Worm (Caenorhabditis elegans): Measurements from ENCODE around the gene C18E9.5.

C18E9.5 gene

DNA sequence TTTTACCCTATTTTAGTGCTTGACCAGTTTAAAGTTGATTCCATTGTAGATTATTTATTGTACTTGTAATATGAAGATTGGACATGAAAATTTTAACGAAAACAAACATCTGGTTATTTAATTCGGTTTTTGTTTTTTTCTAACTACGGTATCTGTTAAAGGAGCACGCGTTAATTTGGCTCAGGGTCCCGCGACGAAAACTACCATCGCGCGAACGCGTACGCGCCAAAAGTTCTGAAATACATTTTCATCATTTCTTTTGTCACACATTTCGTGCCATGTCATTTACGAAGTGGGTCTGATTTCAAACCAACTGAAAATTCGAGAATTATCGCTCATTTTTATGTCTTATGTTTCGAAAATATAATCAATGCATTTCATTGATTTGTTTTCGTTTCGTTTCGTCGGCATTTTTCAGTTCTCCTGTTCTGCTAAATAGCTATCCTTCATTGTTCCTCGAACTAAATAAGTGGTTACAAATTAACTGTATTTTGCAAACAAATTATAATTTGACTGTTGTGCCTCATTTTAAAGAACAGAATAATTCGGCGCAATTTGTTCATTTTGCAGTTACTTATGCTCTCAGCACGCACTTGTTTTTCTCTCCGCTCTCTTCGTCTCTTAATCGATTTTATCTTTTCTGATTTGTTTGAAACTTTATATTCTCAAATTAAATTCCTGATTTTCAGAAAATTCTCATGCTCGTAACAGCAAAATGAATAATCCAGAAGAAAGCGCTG is 35.9 kb upstream of the C18E9.5 start, which contains the start of gene T21B10.3 (continued):
- no peak for TF ChIP-seq nhr-12 (tag; optimal IDR thresholded peaks at IDR 0.05)
- TF ChIP-seq dsc-1 (tag; optimal IDR thresholded peaks at IDR 0.05): no peak
- peak; percentile 8 for TF ChIP-seq nhr-19 (GFP tag; conservative IDR thresholded peaks at IDR 0.05)
- TF ChIP-seq ceh-88 (GFP tag; IDR thresholded peaks at IDR 0.05): 0 out of 2 replicates have a peak, but pooled peaks have one; percentile 15
- TF ChIP-seq unc-62 (GFP tag; optimal IDR thresholded peaks at IDR 0.05): no peak
- no peak for TF ChIP-seq dpl-1 (GFP tag; optimal IDR thresholded peaks at IDR 0.05)

DNA sequence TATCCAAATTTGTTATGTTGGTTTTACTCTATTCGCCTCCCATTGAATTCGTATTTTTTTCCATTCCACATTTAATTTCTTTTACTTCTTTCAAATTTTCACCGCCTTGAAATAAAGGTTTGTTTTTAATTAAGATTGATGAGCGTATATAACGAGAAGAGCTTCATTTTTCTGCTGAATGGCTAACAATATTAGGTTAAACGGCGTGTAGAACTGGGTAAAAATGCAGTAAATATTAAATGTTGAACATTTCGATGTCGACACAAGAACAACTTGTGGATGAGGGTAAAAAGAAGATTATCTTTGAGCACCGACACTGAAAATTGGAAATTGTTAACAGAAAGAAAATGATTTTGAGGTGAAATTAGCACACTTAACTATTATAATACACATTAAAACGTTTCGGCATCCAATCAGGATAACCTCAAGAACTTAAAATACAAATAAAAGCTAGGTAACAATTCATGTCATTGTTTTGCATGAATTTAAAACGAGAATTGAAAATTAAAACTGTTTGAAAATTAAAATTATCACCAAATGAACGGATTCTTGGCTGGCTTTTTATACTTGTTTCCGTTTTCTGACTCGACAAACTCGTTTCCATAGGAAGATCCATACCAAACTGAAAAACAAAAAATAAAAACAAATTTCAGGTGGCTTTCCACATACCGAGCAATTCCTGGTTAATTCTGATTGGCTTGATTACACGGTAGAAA is 30.7 kb upstream of the C18E9.5 start:
- no peak for TF ChIP-seq ceh-90 (tag; optimal IDR thresholded peaks at IDR 0.05)
- TF ChIP-seq nhr-47 (tag; optimal IDR thresholded peaks at IDR 0.05): no peak
- no peak for TF ChIP-seq swsn-7 (tag; optimal IDR thresholded peaks at IDR 0.05)
- TF ChIP-seq nhr-84 (tag; optimal IDR thresholded peaks at IDR 0.05): no peak
- no peak for TF ChIP-seq unc-98 (GFP tag; IDR thresholded peaks at IDR 0.05)
- TF ChIP-seq nhr-11 (tag; optimal IDR thresholded peaks at IDR 0.05): no peak
- no peak for TF ChIP-seq hlh-17 (GFP tag; optimal IDR thresholded peaks at IDR 0.05; ENCODE audit: borderline replicate concordance)
- TF ChIP-seq unc-30 (tag; optimal IDR thresholded peaks at IDR 0.05): no peak
- no peak for TF ChIP-seq mef-2 (tag; optimal IDR thresholded peaks at IDR 0.05)
- no peak for TF ChIP-seq hpl-2 (GFP tag; optimal IDR thresholded peaks at IDR 0.05)
- no peak for TF ChIP-seq fkh-10 (GFP tag; optimal IDR thresholded peaks at IDR 0.05)
- no peak for TF ChIP-seq lir-3 (tag; optimal IDR thresholded peaks at IDR 0.05; ENCODE audit: poor library complexity)

ce11 chrII:8940362-8940940 is 29.3 kb upstream of the C18E9.5 start, which contains the start of the genes set-17 and T21B10.4:
Gene set-17 (minus strand): TSS chrII:8940488.
Gene T21B10.4 (plus strand): TSS chrII:8940894.
- no peak for TF ChIP-seq ceh-82 (tag; optimal IDR thresholded peaks at IDR 0.05)
- TF ChIP-seq grh-1 (GFP tag; IDR thresholded peaks at IDR 0.05): no peak
- peak; percentile 24 for TF ChIP-seq sox-4 (tag; optimal IDR thresholded peaks at IDR 0.05)
- TF ChIP-seq nhr-47 (tag; optimal IDR thresholded peaks at IDR 0.05): peak; percentile 26
- TF ChIP-seq swsn-7 (tag; optimal IDR thresholded peaks at IDR 0.05): peak; percentile 1
- peak; percentile 16 to 87 for TF ChIP-seq efl-1 (optimal IDR thresholded peaks at IDR 0.05)
- peak; percentile 86 to 98 for TF ChIP-seq efl-1 (GFP tag; optimal IDR thresholded peaks at IDR 0.05 in 1 of 2)
- peak; percentile 24 to 67 for TF ChIP-seq lsy-2 (tag; optimal IDR thresholded peaks at IDR 0.05)
- peak; percentile 34 for TF ChIP-seq nhr-20 (tag; optimal IDR thresholded peaks at IDR 0.05)
- TF ChIP-seq isw-1 (GFP tag; IDR thresholded peaks at IDR 0.05): no peak
- TF ChIP-seq dpl-1 (GFP tag; optimal IDR thresholded peaks at IDR 0.05): peak; percentile 72 to 90 (median 85)
- TF ChIP-seq nhr-71 (tag; optimal IDR thresholded peaks at IDR 0.05): peak; percentile 37
- TF ChIP-seq lin-35 (GFP tag; optimal IDR thresholded peaks at IDR 0.05): peak; percentile 76 to 94
- no peak for TF ChIP-seq egl-27 (tag; optimal IDR thresholded peaks at IDR 0.05)
- peak; percentile 11 for TF ChIP-seq snu-23 (GFP tag; optimal IDR thresholded peaks at IDR 0.05)
- TF ChIP-seq nhr-11 (tag; optimal IDR thresholded peaks at IDR 0.05): no peak
- TF ChIP-seq blmp-1 (tag; optimal IDR thresholded peaks at IDR 0.05): peak; percentile 39
- no peak for TF ChIP-seq mef-2 (tag; optimal IDR thresholded peaks at IDR 0.05)
- TF ChIP-seq ztf-4 (tag; optimal IDR thresholded peaks at IDR 0.05): no peak
- TF ChIP-seq C16A3.4 (tag; optimal IDR thresholded peaks at IDR 0.05): peak; percentile 51

ce11 chrII:8945167-8945566 is 24.6 kb upstream of the C18E9.5 start:
- TF ChIP-seq lin-14 (GFP tag; optimal IDR thresholded peaks at IDR 0.05) (peak; percentile 42), fkh-10 (GFP tag; optimal IDR thresholded peaks at IDR 0.05) (peak; percentile 61), unc-98 (GFP tag; IDR thresholded peaks at IDR 0.05) (no peak)
